Fruit fly (Drosophila melanogaster) whole organism, wandering third instar larva: Measurements from ENCODE around the gene CG4558.

Source experiments
- CG32264 ChIP-seq: fragments of 200-800 bp; sonication (Bioruptor generic); optimal IDR thresholded peaks from 2 replicates; lab custom pipeline; 2016; ENCODE audit warnings: missing biosample characterization, missing genetic modification characterization
- CG9705 ChIP-seq: fragments of 200-800 bp; sonication (Bioruptor generic); optimal IDR thresholded peaks from 2 replicates; lab custom pipeline; 2018; ENCODE audit warnings: missing biosample characterization, mild to moderate bottlenecking, missing genetic modification characterization
- CrebA ChIP-seq: fragments of 200-800 bp; sonication (Bioruptor generic); optimal IDR thresholded peaks from 2 replicates; lab custom pipeline; 2016; ENCODE audit warnings: missing biosample characterization, mild to moderate bottlenecking, missing genetic modification characterization, borderline replicate concordance
- Dfd ChIP-seq: fragments of >200 bp; optimal IDR thresholded peaks from 2 replicates; lab custom pipeline; 2017; ENCODE audit warnings: missing biosample characterization, missing genetic modification characterization
- Dif ChIP-seq: fragments of 200-275, 200-300 bp; sonication (Bioruptor generic); optimal IDR thresholded peaks from 2 replicates; lab custom pipeline; 2018; ENCODE audit warnings: missing biosample characterization, missing genetic modification characterization; ENCODE audit not compliant: partially characterized antibody
- GATAd ChIP-seq: sonication (Bioruptor generic); optimal IDR thresholded peaks from 2 replicates; lab custom pipeline; 2016; ENCODE audit warnings: missing biosample characterization, missing genetic modification characterization
- HLH106 ChIP-seq: fragments of 200-800 bp; optimal IDR thresholded peaks from 3 replicates; lab custom pipeline; 2019; ENCODE audit warnings: missing biosample characterization, mild to moderate bottlenecking, missing genetic modification characterization, moderate library complexity
- Hnf4 ChIP-seq: fragments of 200-800 bp; sonication (Bioruptor generic); optimal IDR thresholded peaks from 2 replicates; lab custom pipeline; 2016; ENCODE audit warnings: missing biosample characterization, mild to moderate bottlenecking, missing genetic modification characterization
- Hr78 ChIP-seq: fragments of >200 bp; optimal IDR thresholded peaks from 2 replicates; lab custom pipeline; 2017; ENCODE audit warnings: missing biosample characterization, missing genetic modification characterization
- Hr83 ChIP-seq: fragments of 200-300 bp; sonication (Bioruptor generic); optimal IDR thresholded peaks from 2 replicates; lab custom pipeline; 2016; ENCODE audit warnings: missing biosample characterization, mild to moderate bottlenecking, missing genetic modification characterization, moderate library complexity; ENCODE audit not compliant: poor library complexity, severe bottlenecking
- Mio ChIP-seq: sonication (Bioruptor generic); optimal IDR thresholded peaks from 2 replicates; lab custom pipeline; 2016; ENCODE audit warnings: missing biosample characterization, missing genetic modification characterization
- Myc ChIP-seq: fragments of >200 bp; optimal IDR thresholded peaks from 2 replicates; lab custom pipeline; 2017
- N ChIP-seq: fragments of >200 bp; optimal IDR thresholded peaks from 2 replicates; lab custom pipeline; 2018; ENCODE audit warnings: missing biosample characterization, missing external identifiers, missing genetic modification characterization
- Rel ChIP-seq, 2 experiments: fragments of 200-800 bp; sonication (Bioruptor generic) in 1 of 2; optimal IDR thresholded peaks; 2 replicates in 1 of 2; 3 replicates in 1 of 2; lab custom pipeline; 2016 to 2019; ENCODE audit warnings: mild to moderate bottlenecking in 2 of 2, missing biosample characterization in 2 of 2, missing genetic modification characterization in 2 of 2, moderate library complexity in 1 of 2
- Sp1 ChIP-seq: fragments of 200-800 bp; sonication (Bioruptor generic); optimal IDR thresholded peaks from 3 replicates; lab custom pipeline; 2019; ENCODE audit warnings: missing biosample characterization, mild to moderate bottlenecking, missing genetic modification characterization, moderate library complexity
- Vsx2 ChIP-seq: fragments of 200-300, 225-300 bp; sonication (Bioruptor generic); optimal IDR thresholded peaks from 2 replicates; lab custom pipeline; 2018; ENCODE audit warnings: missing biosample characterization, missing genetic modification characterization; ENCODE audit not compliant: partially characterized antibody
- br ChIP-seq: fragments of 200-800 bp; sonication (Bioruptor generic); optimal IDR thresholded peaks from 2 replicates; lab custom pipeline; 2016; ENCODE audit warnings: missing biosample characterization, missing genetic modification characterization
- brk ChIP-seq: fragments of 200-800 bp; sonication (Bioruptor generic); optimal IDR thresholded peaks from 2 replicates; lab custom pipeline; 2016; ENCODE audit warnings: missing biosample characterization, mild to moderate bottlenecking, missing genetic modification characterization
- dl ChIP-seq, 2 experiments: fragments of 175-275, 200-275 bp in 1 of 2; fragments of 200-275 bp in 1 of 2; sonication (Bioruptor generic); optimal IDR thresholded peaks; lab custom pipeline; 2018; ENCODE audit warnings: mild to moderate bottlenecking in 2 of 2, missing biosample characterization in 2 of 2, missing genetic modification characterization in 2 of 2, moderate library complexity in 2 of 2; ENCODE audit not compliant: partially characterized antibody in 2 of 2, insufficient read depth in 1 of 2
- dmrt93B ChIP-seq: fragments of 200-800 bp; sonication (Bioruptor generic); optimal IDR thresholded peaks from 2 replicates; lab custom pipeline; 2018; ENCODE audit warnings: missing biosample characterization, mild to moderate bottlenecking, missing genetic modification characterization
- dsf ChIP-seq: sonication (Bioruptor generic); optimal IDR thresholded peaks from 2 replicates; lab custom pipeline; 2016; ENCODE audit warnings: missing biosample characterization, missing genetic modification characterization, borderline replicate concordance
- ey ChIP-seq: fragments of 200-800 bp; sonication (Bioruptor generic); optimal IDR thresholded peaks from 2 replicates; lab custom pipeline; 2016; ENCODE audit warnings: missing biosample characterization, missing genetic modification characterization
- foxo ChIP-seq, 2 experiments: fragments of 200-800 bp; sonication (Bioruptor generic); optimal IDR thresholded peaks; 2 replicates in 1 of 2; 3 replicates in 1 of 2; lab custom pipeline; 2016 to 2017; ENCODE audit warnings: missing biosample characterization in 2 of 2, missing genetic modification characterization in 2 of 2
- h ChIP-seq: fragments of 200-800 bp; sonication (Bioruptor generic); optimal IDR thresholded peaks from 3 replicates; lab custom pipeline; 2016; ENCODE audit warnings: missing biosample characterization, mild to moderate bottlenecking, missing genetic modification characterization
- jim ChIP-seq: fragments of 175-275, 200-325 bp; sonication (Bioruptor generic); optimal IDR thresholded peaks from 2 replicates; lab custom pipeline; 2016; ENCODE audit warnings: missing biosample characterization, mild to moderate bottlenecking, missing genetic modification characterization
- lola ChIP-seq: fragments of >200 bp; optimal IDR thresholded peaks from 2 replicates; lab custom pipeline; 2017; ENCODE audit warnings: missing biosample characterization, missing genetic modification characterization
- pan ChIP-seq: fragments of >200 bp; optimal IDR thresholded peaks from 2 replicates; lab custom pipeline; 2017
- psq ChIP-seq: fragments of 200-800 bp; sonication (Bioruptor generic); optimal IDR thresholded peaks from 3 replicates; lab custom pipeline; 2017; ENCODE audit warnings: missing biosample characterization, mild to moderate bottlenecking, missing genetic modification characterization, moderate library complexity
- rgr ChIP-seq: fragments of 200-800 bp; sonication (Bioruptor generic); optimal IDR thresholded peaks from 3 replicates; lab custom pipeline; 2016; ENCODE audit warnings: missing biosample characterization, mild to moderate bottlenecking, missing genetic modification characterization
- sage ChIP-seq: fragments of 200-800 bp; sonication (Bioruptor generic); optimal IDR thresholded peaks from 2 replicates; lab custom pipeline; 2016; ENCODE audit warnings: missing biosample characterization, mild to moderate bottlenecking, missing genetic modification characterization
- sv ChIP-seq: fragments of 200-800 bp; sonication (Bioruptor generic); optimal IDR thresholded peaks from 3 replicates; lab custom pipeline; 2016; ENCODE audit warnings: missing biosample characterization, missing genetic modification characterization
- tai ChIP-seq: sonication (Bioruptor generic); optimal IDR thresholded peaks from 2 replicates; lab custom pipeline; 2016; ENCODE audit warnings: missing biosample characterization, missing genetic modification characterization

The CG4558 gene

dm6 chrX:6805404-6805803, 44.2 kb upstream of the CG4558 start:
- no peak for TF ChIP-seq jim
- TF ChIP-seq Vsx2 (GFP tag; lab: Kevin White, UChicago), result no peak
- no peak for TF ChIP-seq Rel (GFP tag; optimal IDR thresholded peaks at IDR 0.05; lab: Kevin White, UChicago)
- peak; percentile 27 for TF ChIP-seq Rel (tag; optimal IDR thresholded peaks at IDR 0.05; lab: Kevin White, UChicago)
- no peak for TF ChIP-seq br (GFP tag; lab: Kevin White, UChicago)
- TF ChIP-seq foxo (GFP tag; optimal IDR thresholded peaks at IDR 0.05; lab: Kevin White, UChicago), result no peak
- no peak for TF ChIP-seq GATAd
- peak; percentile 68 for TF ChIP-seq Dif (GFP tag; lab: Kevin White, UChicago)
- TF ChIP-seq dl (GFP tag; optimal IDR thresholded peaks at IDR 0.05; lab: Kevin White, UChicago; ENCODE audit: insufficient read depth in 1 of 2, partially characterized antibody in 2 of 2), result peak in 1 of 2 experiments; percentile 43

- TF ChIP-seq lola, result no peak
- TF ChIP-seq Hr78 (GFP tag; lab: Kevin White, UChicago), result no peak
- no peak for TF ChIP-seq Dfd (GFP tag; lab: Kevin White, UChicago)
- TF ChIP-seq h (GFP tag; lab: Kevin White, UChicago), result no peak
- no peak for TF ChIP-seq Rel (GFP tag; optimal IDR thresholded peaks at IDR 0.05; lab: Kevin White, UChicago)
- TF ChIP-seq Rel (tag; optimal IDR thresholded peaks at IDR 0.05; lab: Kevin White, UChicago), result no peak
- no peak for TF ChIP-seq Mio
- no peak for TF ChIP-seq Hnf4
- no peak for TF ChIP-seq GATAd
- TF ChIP-seq brk (GFP tag; lab: Kevin White, UChicago), result no peak
- TF ChIP-seq rgr (GFP tag; lab: Kevin White, UChicago), result no peak
- no peak for TF ChIP-seq sage
- TF ChIP-seq pan (lab: Kevin White, UChicago), result no peak
- TF ChIP-seq N (GFP tag; lab: Kevin White, UChicago), result no peak
- TF ChIP-seq Hr83 (GFP tag; lab: Kevin White, UChicago), result no peak
- no peak for TF ChIP-seq dl (GFP tag; optimal IDR thresholded peaks at IDR 0.05; lab: Kevin White, UChicago; ENCODE audit: insufficient read depth in 1 of 2, partially characterized antibody in 2 of 2)
- TF ChIP-seq CG32264 (GFP tag; lab: Kevin White, UChicago), result no peak
- TF ChIP-seq Dif (GFP tag; lab: Kevin White, UChicago), result no peak
- no peak for TF ChIP-seq br (GFP tag; lab: Kevin White, UChicago)
- no peak for TF ChIP-seq Sp1 (GFP tag; lab: Kevin White, UChicago)
- TF ChIP-seq dsf (GFP tag; lab: Kevin White, UChicago), result no peak
These were observed 35.9 kb upstream of the CG4558 start, which contains the start of gene iav for dm6 chrX:6813678-6814077. iav (plus strand) TSS chrX:6813978.

DNA sequence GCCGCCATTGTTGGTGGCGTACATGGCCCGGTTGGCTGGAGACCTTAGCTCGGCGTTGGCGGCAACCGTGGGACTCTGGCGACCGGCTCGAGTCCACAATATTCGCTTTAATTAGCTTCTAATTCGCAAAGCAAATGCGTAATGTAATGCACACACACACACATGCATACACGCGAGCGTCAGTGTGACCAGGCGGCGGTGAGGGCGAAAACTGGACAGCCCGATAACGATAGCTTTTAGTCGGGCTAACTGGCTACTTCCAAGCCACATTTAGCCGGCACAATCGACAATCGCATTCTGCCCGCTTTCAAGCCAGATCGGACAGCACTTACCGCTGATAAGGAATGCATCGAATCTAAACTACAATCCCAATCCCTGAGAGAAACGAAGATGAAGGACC, 28.9 kb upstream of the CG4558 start, which contains the start of the genes Nf-YC and xit:
Gene Nf-YC, minus strand, starts transcription at position 217 of the 400 bp plus-strand sequence.
Gene xit, plus strand, starts transcription at position 314 of the 400 bp plus-strand sequence.
- TF ChIP-seq Myc (lab: Kevin White, UChicago) (peak; percentile 96), Vsx2 (GFP tag; lab: Kevin White, UChicago) (peak; percentile 97), ey (GFP tag; lab: Kevin White, UChicago) (no peak), Dfd (GFP tag; lab: Kevin White, UChicago) (no peak), lola (no peak), Mio (no peak), sage (no peak), Hr83 (GFP tag; lab: Kevin White, UChicago) (no peak), CrebA (GFP tag; lab: Kevin White, UChicago) (no peak), tai (no peak), rgr (GFP tag; lab: Kevin White, UChicago) (no peak), jim (no peak), N (GFP tag; lab: Kevin White, UChicago) (no peak), psq (GFP tag; lab: Kevin White, UChicago) (no peak), CG9705 (GFP tag; lab: Kevin White, UChicago) (no peak), h (GFP tag; lab: Kevin White, UChicago) (no peak), dmrt93B (GFP tag; lab: Kevin White, UChicago) (no peak), Sp1 (GFP tag; lab: Kevin White, UChicago) (no peak), dl (GFP tag; optimal IDR thresholded peaks at IDR 0.05; lab: Kevin White, UChicago; ENCODE audit: insufficient read depth in 1 of 2, partially characterized antibody in 2 of 2) (no peak), Hr78 (GFP tag; lab: Kevin White, UChicago) (no peak), sv (no peak), HLH106 (tag; lab: Kevin White, UChicago) (peak; percentile 19)
- TF ChIP-seq, all 38 proteins: peak for 3
